Worm (Caenorhabditis elegans) whole organism, midembryonic: ENCODE data around the gene fbxb-78.

ENCODE experiments used
- T22C8.4 ChIP-seq: fragments of 200-800 bp; sonication (Bioruptor generic); IDR thresholded peaks from 2 replicates; pipeline ENCODE4 v1.3.6; 2022; ENCODE audit warnings: missing genetic modification characterization, missing compliant biosample characterization
- cog-1 ChIP-seq: sonication (generic microtip); optimal IDR thresholded peaks from 2 replicates; lab custom pipeline; 2016; ENCODE audit warnings: missing genetic modification characterization, missing compliant biosample characterization
- flt-1 ChIP-seq: fragments of 200-800 bp; sonication (Bioruptor generic); IDR thresholded peaks from 2 replicates; pipeline ENCODE4 v1.3.6; 2022; ENCODE audit warnings: missing genetic modification characterization, missing compliant biosample characterization
- klf-2 ChIP-seq: fragments of 200-800 bp; sonication (Bioruptor generic); conservative IDR thresholded peaks from 2 replicates; pipeline ENCODE4 v1.3.6; 2022; ENCODE audit warnings: missing genetic modification reagents, missing genetic modification characterization, missing compliant biosample characterization
- ref-1 ChIP-seq: fragments of 200-800 bp; sonication (Bioruptor generic); conservative IDR thresholded peaks from 2 replicates; pipeline ENCODE4 v1.3.6; 2022; ENCODE audit warnings: missing genetic modification reagents, missing genetic modification characterization, missing compliant biosample characterization
- tab-1 ChIP-seq: fragments of 200-800 bp; sonication (Bioruptor generic); IDR thresholded peaks from 2 replicates; pipeline ENCODE4 v1.3.6; 2022; ENCODE audit warnings: missing genetic modification characterization, missing compliant biosample characterization
- ztf-23 ChIP-seq: fragments of 200-800 bp; sonication (Bioruptor generic); IDR thresholded peaks from 2 replicates; pipeline ENCODE4 v1.3.6; 2022; ENCODE audit warnings: missing genetic modification reagents, missing genetic modification characterization, missing compliant biosample characterization
- ztf-29 ChIP-seq: fragments of 200-800 bp; sonication (Bioruptor generic); IDR thresholded peaks from 2 replicates; pipeline ENCODE4 v1.3.6; 2022; ENCODE audit warnings: missing genetic modification reagents, missing genetic modification characterization, missing compliant biosample characterization

ce11 chrIV:4747553-4747952, 10.2 kb downstream of the fbxb-78 start, which contains the start of gene tctn-1:
- no peak for TF ChIP-seq tab-1 (GFP tag; lab: Robert Waterston, UW)
- no peak for TF ChIP-seq klf-2 (GFP tag; lab: Robert Waterston, UW)
- no peak for TF ChIP-seq T22C8.4 (GFP tag; lab: Robert Waterston, UW)
- TF ChIP-seq ref-1 (GFP tag; lab: Robert Waterston, UW), result no peak
- TF ChIP-seq flt-1 (GFP tag; lab: Robert Waterston, UW), result no peak
- TF ChIP-seq cog-1 (tag; lab: Kevin White, UChicago), result no peak
- no peak for TF ChIP-seq ztf-23 (GFP tag; lab: Robert Waterston, UW)
- no peak for TF ChIP-seq ztf-29 (GFP tag; lab: Robert Waterston, UW)
